Fruit fly (Drosophila melanogaster) whole organism, prepupa: ENCODE data around the gene CG17118.

Experiments
- Blimp-1 ChIP-seq: fragments of 200-800 bp; sonication (Bioruptor generic); optimal IDR thresholded peaks from 3 replicates; lab custom pipeline; 2017; ENCODE audit warnings: missing biosample characterization, missing genetic modification characterization, mild to moderate bottlenecking, moderate library complexity, missing genetic modification reagents
- CG11762 ChIP-seq: fragments of 200-800 bp; sonication (Bioruptor generic); optimal IDR thresholded peaks from 3 replicates; lab custom pipeline; 2016; ENCODE audit warnings: missing biosample characterization, missing genetic modification characterization; ENCODE audit not compliant: insufficient read depth
- CG11902 ChIP-seq: fragments of 200-800 bp; sonication (Bioruptor generic); optimal IDR thresholded peaks from 3 replicates; lab custom pipeline; 2016; ENCODE audit warnings: missing biosample characterization, missing genetic modification characterization
- CG15336 ChIP-seq: fragments of 200-800 bp; sonication (Bioruptor generic); IDR thresholded peaks from 2 replicates; pipeline ENCODE4 v1.3.6; 2022; ENCODE audit warnings: missing biosample characterization, missing genetic modification characterization
- CG1621 ChIP-seq: fragments of 200-800 bp; sonication (Bioruptor generic); optimal IDR thresholded peaks from 3 replicates; lab custom pipeline; 2018; ENCODE audit warnings: missing biosample characterization, mild to moderate bottlenecking, missing genetic modification characterization
- CG16779 ChIP-seq: fragments of 200-800 bp; sonication (Bioruptor generic); optimal IDR thresholded peaks from 3 replicates; lab custom pipeline; 2017; ENCODE audit warnings: missing biosample characterization, mild to moderate bottlenecking, missing genetic modification characterization
- CG3032 ChIP-seq: fragments of 200-800 bp; optimal IDR thresholded peaks from 2 replicates; lab custom pipeline; 2019; ENCODE audit warnings: missing biosample characterization, mild to moderate bottlenecking, missing genetic modification characterization, moderate library complexity
- CG31627 ChIP-seq: fragments of 200-800 bp; sonication (Bioruptor generic); optimal IDR thresholded peaks from 3 replicates; lab custom pipeline; 2016; ENCODE audit warnings: missing biosample characterization, missing genetic modification characterization
- CG32006 ChIP-seq: fragments of 200-800 bp; sonication (Bioruptor generic); optimal IDR thresholded peaks from 3 replicates; lab custom pipeline; 2017; ENCODE audit warnings: missing biosample characterization, mild to moderate bottlenecking, missing genetic modification characterization
- CG34406 ChIP-seq: fragments of 200-800 bp; sonication (Bioruptor generic); optimal IDR thresholded peaks from 3 replicates; lab custom pipeline; 2016; ENCODE audit warnings: missing biosample characterization, missing genetic modification characterization
- CG4318 ChIP-seq: fragments of 200-800 bp; sonication (Bioruptor generic); optimal IDR thresholded peaks from 3 replicates; lab custom pipeline; 2017; ENCODE audit warnings: missing biosample characterization, mild to moderate bottlenecking, missing genetic modification characterization
- CG6163 ChIP-seq: fragments of 200-800 bp; sonication (Bioruptor generic); IDR thresholded peaks from 3 replicates; pipeline ENCODE4 v1.3.6; 2022; ENCODE audit warnings: missing biosample characterization, missing genetic modification characterization
- CG6276 ChIP-seq: fragments of 200-800 bp; sonication (Bioruptor generic); optimal IDR thresholded peaks from 2 replicates; lab custom pipeline; 2017; ENCODE audit warnings: missing biosample characterization, mild to moderate bottlenecking, missing genetic modification characterization
- CG6792 ChIP-seq: fragments of 200-800 bp; sonication (Bioruptor generic); optimal IDR thresholded peaks from 3 replicates; lab custom pipeline; 2016; ENCODE audit warnings: missing biosample characterization, missing genetic modification characterization
- CG6808 ChIP-seq: fragments of 200-800 bp; sonication (Bioruptor generic); optimal IDR thresholded peaks from 3 replicates; lab custom pipeline; 2017; ENCODE audit warnings: missing biosample characterization, missing genetic modification characterization, mild to moderate bottlenecking, moderate library complexity, missing genetic modification reagents
- CG6854 ChIP-seq: fragments of 200-800 bp; sonication (Bioruptor generic); optimal IDR thresholded peaks from 2 replicates; lab custom pipeline; 2017; ENCODE audit warnings: missing biosample characterization, mild to moderate bottlenecking, missing genetic modification characterization
- CG7368 ChIP-seq: fragments of 200-800 bp; sonication (Bioruptor generic); optimal IDR thresholded peaks from 3 replicates; lab custom pipeline; 2016; ENCODE audit warnings: missing biosample characterization, missing genetic modification characterization
- CG8119 ChIP-seq: fragments of 200-800 bp; sonication (Bioruptor generic); IDR thresholded peaks from 3 replicates; pipeline ENCODE4 v1.3.6; 2022; ENCODE audit warnings: missing biosample characterization, missing genetic modification characterization
- CG8319 ChIP-seq: fragments of 200-800 bp; sonication (Bioruptor generic); optimal IDR thresholded peaks from 3 replicates; lab custom pipeline; 2016; ENCODE audit warnings: missing biosample characterization, missing genetic modification characterization
- Eip75B ChIP-seq: fragments of 200-800 bp; sonication (Bioruptor generic); optimal IDR thresholded peaks from 3 replicates; lab custom pipeline; 2016; ENCODE audit warnings: missing biosample characterization, missing genetic modification characterization
- Ets96B ChIP-seq: fragments of 200-800 bp; optimal IDR thresholded peaks from 2 replicates; lab custom pipeline; 2019; ENCODE audit warnings: missing biosample characterization, mild to moderate bottlenecking, missing genetic modification characterization, moderate library complexity
- Gug ChIP-seq: fragments of 200-800 bp; sonication (Bioruptor generic); IDR thresholded peaks from 2 replicates; pipeline ENCODE4 v1.3.6; 2022; ENCODE audit warnings: missing biosample characterization, missing genetic modification characterization
- Hr38 ChIP-seq: sonication (Bioruptor generic); optimal IDR thresholded peaks from 2 replicates; lab custom pipeline; 2016; ENCODE audit warnings: missing biosample characterization, missing genetic modification characterization
- Hr39 ChIP-seq: fragments of 200-800 bp; sonication (Bioruptor generic); optimal IDR thresholded peaks from 2 replicates; lab custom pipeline; 2016; ENCODE audit warnings: missing biosample characterization, missing genetic modification characterization
- Hr4 ChIP-seq: fragments of 200-800 bp; sonication (Bioruptor generic); optimal IDR thresholded peaks from 3 replicates; lab custom pipeline; 2016; ENCODE audit warnings: missing biosample characterization, missing genetic modification characterization
- Lpt ChIP-seq: fragments of 200-800 bp; sonication (Bioruptor generic); optimal IDR thresholded peaks from 3 replicates; lab custom pipeline; 2016; ENCODE audit warnings: missing biosample characterization, missing genetic modification characterization
- Met ChIP-seq: fragments of 200-800 bp; sonication (Bioruptor generic); optimal IDR thresholded peaks from 3 replicates; lab custom pipeline; 2016; ENCODE audit warnings: missing biosample characterization, missing genetic modification characterization
- Sox102F ChIP-seq: fragments of 200-800 bp; sonication (Bioruptor generic); optimal IDR thresholded peaks from 2 replicates; lab custom pipeline; 2016; ENCODE audit warnings: missing biosample characterization, mild to moderate bottlenecking, missing genetic modification characterization
- Sox14 ChIP-seq: fragments of 200-800 bp; sonication (Bioruptor generic); optimal IDR thresholded peaks from 3 replicates; lab custom pipeline; 2016; ENCODE audit warnings: missing biosample characterization, missing genetic modification characterization
- Sox15 ChIP-seq: fragments of 200-800 bp; sonication (Bioruptor generic); optimal IDR thresholded peaks from 3 replicates; lab custom pipeline; 2016; ENCODE audit warnings: missing biosample characterization, missing genetic modification characterization
- achi ChIP-seq: fragments of 200-800 bp; sonication (Bioruptor generic); optimal IDR thresholded peaks from 3 replicates; lab custom pipeline; 2016; ENCODE audit warnings: missing biosample characterization, missing genetic modification characterization
- acj6 ChIP-seq: fragments of 200-800 bp; sonication (Bioruptor generic); optimal IDR thresholded peaks from 3 replicates; lab custom pipeline; 2016; ENCODE audit warnings: missing biosample characterization, missing genetic modification characterization
- cyc ChIP-seq: fragments of 200-800 bp; sonication (Bioruptor generic); optimal IDR thresholded peaks from 3 replicates; lab custom pipeline; 2016; ENCODE audit warnings: missing biosample characterization, missing genetic modification characterization
- dac ChIP-seq: fragments of 200-800 bp; sonication (Bioruptor generic); optimal IDR thresholded peaks from 2 replicates; lab custom pipeline; 2017; ENCODE audit warnings: missing biosample characterization, mild to moderate bottlenecking, missing genetic modification characterization
- dsx ChIP-seq: fragments of 200-800 bp; optimal IDR thresholded peaks from 3 replicates; lab custom pipeline; 2019; ENCODE audit warnings: missing biosample characterization, mild to moderate bottlenecking, missing genetic modification characterization, moderate library complexity; ENCODE audit not compliant: poor library complexity, severe bottlenecking
- eg ChIP-seq: fragments of 200-800 bp; sonication (Bioruptor generic); IDR thresholded peaks from 3 replicates; pipeline ENCODE4 v1.3.6; 2022; ENCODE audit warnings: missing biosample characterization, missing genetic modification characterization
- esn ChIP-seq: fragments of 200-800 bp; sonication (Bioruptor generic); optimal IDR thresholded peaks from 2 replicates; lab custom pipeline; 2016; ENCODE audit warnings: missing biosample characterization, mild to moderate bottlenecking, missing genetic modification characterization, moderate library complexity
- lz ChIP-seq: fragments of 200-800 bp; sonication (Bioruptor generic); optimal IDR thresholded peaks from 3 replicates; lab custom pipeline; 2016; ENCODE audit warnings: missing biosample characterization, missing genetic modification characterization
- net ChIP-seq: fragments of 200-800 bp; sonication (Bioruptor generic); optimal IDR thresholded peaks from 3 replicates; lab custom pipeline; 2016; ENCODE audit warnings: missing biosample characterization, missing genetic modification characterization
- pdm3 ChIP-seq: fragments of 200-800 bp; sonication (Bioruptor generic); optimal IDR thresholded peaks from 3 replicates; lab custom pipeline; 2016; ENCODE audit warnings: missing biosample characterization, missing genetic modification characterization
- salr ChIP-seq, 2 experiments: fragments of 200-800 bp; sonication (Bioruptor generic); optimal IDR thresholded peaks; 3 replicates each; lab custom pipeline; 2016 to 2018; ENCODE audit warnings: missing biosample characterization in 2 of 2, missing genetic modification characterization in 2 of 2, mild to moderate bottlenecking in 1 of 2
- spab ChIP-seq: fragments of 200-800 bp; sonication (Bioruptor generic); optimal IDR thresholded peaks from 2 replicates; lab custom pipeline; 2017; ENCODE audit warnings: missing biosample characterization, mild to moderate bottlenecking, missing genetic modification characterization, missing genetic modification reagents
- ss ChIP-seq, 2 experiments: fragments of 200-800 bp; sonication (Bioruptor generic); optimal IDR thresholded peaks; 2 replicates in 1 of 2; 3 replicates in 1 of 2; lab custom pipeline; 2017 to 2018; ENCODE audit warnings: mild to moderate bottlenecking in 2 of 2, missing biosample characterization in 2 of 2, missing genetic modification characterization in 2 of 2, moderate library complexity in 1 of 2
- svp ChIP-seq: fragments of 200-800 bp; sonication (Bioruptor generic); peaks from one replicate; lab custom pipeline; 2016; ENCODE audit warnings: missing biosample characterization, missing genetic modification characterization
- topi ChIP-seq: fragments of 200-800 bp; sonication (Bioruptor generic); optimal IDR thresholded peaks from 3 replicates; lab custom pipeline; 2016; ENCODE audit warnings: missing biosample characterization, missing genetic modification characterization

The CG17118 gene

dm6 chr2L:10723903-10724302, 6.2 kb upstream of the CG17118 start, which contains the start of gene CG6431:
Gene CG6431 (plus strand): TSS chr2L:10724203.
- TF ChIP-seq Sox102F (GFP tag; lab: Kevin White, UChicago) (no peak), CG11902 (GFP tag; lab: Kevin White, UChicago) (no peak), Met (GFP tag; lab: Kevin White, UChicago) (no peak), CG15336 (GFP tag; lab: Robert Waterston, UW) (no peak), CG7368 (GFP tag; lab: Kevin White, UChicago) (no peak), acj6 (no peak), Sox14 (GFP tag; lab: Kevin White, UChicago) (no peak), Gug (GFP tag; lab: Robert Waterston, UW) (no peak), salr (GFP tag; optimal IDR thresholded peaks at IDR 0.05; lab: Kevin White, UChicago) (no peak), CG8119 (GFP tag; lab: Robert Waterston, UW) (no peak), ss (GFP tag; optimal IDR thresholded peaks at IDR 0.05; lab: Kevin White, UChicago) (no peak), CG6854 (no peak), Hr39 (GFP tag; lab: Kevin White, UChicago) (no peak), CG8319 (no peak), CG6163 (no peak), Hr38 (GFP tag; lab: Kevin White, UChicago) (no peak), Eip75B (GFP tag; lab: Kevin White, UChicago) (no peak), cyc (GFP tag; lab: Kevin White, UChicago) (no peak), esn (no peak)

dm6 chr2L:10728751-10729150, 1.3 kb upstream of the CG17118 start, which contains the start of gene CG6443:
Gene CG6443 (plus strand): TSS chr2L:10728978.
- TF ChIP-seq net (GFP tag; lab: Kevin White, UChicago) (no peak), Sox15 (GFP tag; lab: Kevin White, UChicago) (no peak), cyc (GFP tag; lab: Kevin White, UChicago) (no peak), CG6808 (GFP tag; lab: Kevin White, UChicago) (no peak), Hr38 (GFP tag; lab: Kevin White, UChicago) (no peak), CG6276 (GFP tag; lab: Kevin White, UChicago) (no peak), topi (GFP tag; lab: Kevin White, UChicago) (no peak), CG32006 (no peak), Hr4 (no peak), dsx (GFP tag; lab: Kevin White, UChicago) (no peak), CG11902 (GFP tag; lab: Kevin White, UChicago) (no peak), CG3032 (tag; lab: Kevin White, UChicago) (no peak), Gug (GFP tag; lab: Robert Waterston, UW) (no peak), Blimp-1 (GFP tag; lab: Kevin White, UChicago) (no peak), svp (GFP tag; lab: Kevin White, UChicago) (no peak), salr (GFP tag; optimal IDR thresholded peaks at IDR 0.05; lab: Kevin White, UChicago) (no peak), CG8319 (no peak), CG1621 (tag; lab: Kevin White, UChicago) (no peak)

DNA sequence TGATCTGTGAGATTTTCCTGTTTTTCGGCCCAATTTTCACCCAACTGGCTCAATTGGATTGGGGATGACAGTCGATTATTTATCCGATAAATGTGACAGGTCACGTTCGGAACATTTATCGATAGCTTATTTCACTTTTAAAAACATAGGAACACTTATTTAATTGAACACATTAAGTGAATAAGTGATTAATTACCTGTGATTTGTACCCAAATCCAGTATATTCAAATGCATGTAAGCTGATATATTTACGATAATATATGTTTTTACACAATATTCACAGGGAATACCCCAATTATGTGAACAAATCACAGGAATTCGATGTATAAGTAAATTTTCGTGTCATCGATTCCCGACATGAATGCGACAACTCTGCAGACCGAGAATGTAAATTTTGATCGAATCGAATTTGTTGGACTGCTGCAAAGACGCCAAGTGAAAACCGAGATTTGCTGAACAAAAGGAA, 2.3 kb downstream of the CG17118 start, which contains the start of the genes EMC3 and Dpy-30L1:
EMC3 (minus strand) TSS at position 81 of the 466 bp plus-strand sequence.
Dpy-30L1 (plus strand) TSS at position 311 of the 466 bp plus-strand sequence.
- TF ChIP-seq lz (GFP tag; lab: Kevin White, UChicago) = peak; percentile 48
- TF ChIP-seq Hr38 (GFP tag; lab: Kevin White, UChicago) = no peak
- TF ChIP-seq Gug (GFP tag; lab: Robert Waterston, UW) = no peak
- no peak for TF ChIP-seq CG6792 (GFP tag; lab: Kevin White, UChicago)
- no peak for TF ChIP-seq CG4318 (GFP tag; lab: Kevin White, UChicago)
- no peak for TF ChIP-seq CG6854
- TF ChIP-seq svp (GFP tag; lab: Kevin White, UChicago) = no peak
- no peak for TF ChIP-seq pdm3 (GFP tag; lab: Kevin White, UChicago)
- no peak for TF ChIP-seq CG16779
- no peak for TF ChIP-seq CG6276 (GFP tag; lab: Kevin White, UChicago)
- no peak for TF ChIP-seq Lpt (GFP tag; lab: Kevin White, UChicago)
- TF ChIP-seq CG31627 (GFP tag; lab: Kevin White, UChicago) = peak; percentile 64
- TF ChIP-seq acj6 = no peak
- peak; percentile 55 for TF ChIP-seq Hr4
- TF ChIP-seq CG3032 (tag; lab: Kevin White, UChicago) = peak; percentile 58
- no peak for TF ChIP-seq CG7368 (GFP tag; lab: Kevin White, UChicago)
- TF ChIP-seq Blimp-1 (GFP tag; lab: Kevin White, UChicago) = no peak
- no peak for TF ChIP-seq eg (GFP tag; lab: Robert Waterston, UW)
- TF ChIP-seq achi (GFP tag; lab: Kevin White, UChicago) = no peak
- TF ChIP-seq CG34406 (GFP tag; lab: Kevin White, UChicago) = no peak
- peak; percentile 17; the same call in 1 of the 3 replicates for TF ChIP-seq CG6163
- TF ChIP-seq cyc (GFP tag; lab: Kevin White, UChicago) = peak; percentile 43
- peak; percentile 19 for TF ChIP-seq CG11762
- no peak for TF ChIP-seq Sox15 (GFP tag; lab: Kevin White, UChicago)
- TF ChIP-seq spab (GFP tag; lab: Kevin White, UChicago) = no peak
- no peak for TF ChIP-seq Met (GFP tag; lab: Kevin White, UChicago)
- TF ChIP-seq CG15336 (GFP tag; lab: Robert Waterston, UW) = peak; percentile 31; the same call in 1 of the 2 replicates
- no peak; the same call in 2 of the 3 replicates for TF ChIP-seq CG8119 (GFP tag; lab: Robert Waterston, UW)
- no peak for TF ChIP-seq dac
- TF ChIP-seq Ets96B (tag; lab: Kevin White, UChicago) = peak; percentile 46
